Worm (Caenorhabditis elegans) whole organism, dauer: Measurements from ENCODE around the gene F10E7.1.

ENCODE experiments used
- unc-62 ChIP-seq: sonication (generic microtip); optimal IDR thresholded peaks from 2 replicates; lab custom pipeline; 2017; ENCODE audit warnings: missing biosample characterization, missing genetic modification reagents, missing genetic modification characterization

Gene F10E7.1

ce11 chrII:7161512-7161911, 35.0 kb downstream of the F10E7.1 start, which contains the start of gene C27H5.12:
TSS of gene C27H5.12 (minus strand) at chrII:7161612.
- no peak for TF ChIP-seq unc-62 (GFP tag; lab: Kevin White, UChicago)

DNA sequence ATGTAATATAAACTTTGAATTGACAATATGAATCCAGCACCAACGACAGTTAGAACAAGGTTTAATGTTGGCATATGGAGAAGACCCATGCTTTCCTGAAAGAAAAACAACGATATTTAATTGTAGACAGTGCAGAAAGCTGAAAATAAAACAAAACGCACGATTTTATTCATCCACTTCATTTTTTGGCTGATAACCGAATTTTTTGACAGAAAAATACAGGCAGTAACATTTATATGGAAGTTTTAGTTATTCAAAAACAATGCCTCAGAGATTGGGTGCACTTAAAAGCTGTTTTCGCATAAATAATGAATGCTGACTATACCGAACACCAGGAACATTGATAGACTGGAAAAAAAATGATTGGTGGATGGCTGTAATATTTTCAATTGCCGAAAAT, 39.2 kb downstream of the F10E7.1 start, which contains the start of gene mfsd-13.2:
Gene mfsd-13.2, minus strand, starts transcription at position 101 of the 400 bp plus-strand sequence.
- no peak for TF ChIP-seq unc-62 (GFP tag; lab: Kevin White, UChicago)

DNA sequence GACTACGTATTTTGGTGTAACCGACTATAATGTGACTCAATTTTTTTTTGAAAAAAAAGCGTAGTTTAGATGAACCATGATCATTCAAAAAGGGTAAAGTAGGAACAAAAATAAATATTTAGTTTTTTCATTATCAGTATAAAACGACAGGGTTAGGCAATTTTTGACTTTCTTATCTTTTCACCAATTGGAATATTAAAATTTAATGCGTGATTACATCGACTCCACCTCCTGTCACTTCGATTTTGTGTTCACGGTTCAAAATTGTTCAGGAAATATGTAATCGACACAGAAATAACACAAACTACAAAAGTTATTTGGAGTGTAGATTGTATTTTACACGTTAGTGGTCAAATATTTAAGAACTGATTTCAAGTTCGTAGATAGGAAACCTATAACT, 40.2 kb downstream of the F10E7.1 start:
- TF ChIP-seq unc-62 (GFP tag; lab: Kevin White, UChicago), result no peak

DNA sequence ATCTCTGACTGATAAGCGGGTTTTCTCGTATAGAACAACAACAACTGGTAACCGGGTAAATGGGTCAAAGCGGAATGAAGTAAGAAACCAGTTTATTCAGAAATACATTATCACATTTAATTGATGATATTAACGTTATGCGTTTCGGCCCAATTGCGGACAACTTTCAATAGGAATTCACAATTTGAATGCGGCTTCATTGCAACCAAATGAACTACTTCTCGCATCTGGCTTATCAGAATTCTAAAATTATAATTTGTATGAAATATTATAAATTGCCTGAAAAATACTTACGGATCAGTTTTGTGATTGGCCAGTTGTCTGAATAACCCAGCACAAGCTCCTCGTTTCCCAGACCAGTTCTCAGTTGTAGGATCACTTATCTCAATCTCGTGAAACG, 42.2 kb downstream of the F10E7.1 start, which contains the start of gene col-36:
Gene col-36, minus strand, starts transcription at position 101 of the 400 bp plus-strand sequence.
- TF ChIP-seq unc-62 (GFP tag; lab: Kevin White, UChicago), result no peak

DNA sequence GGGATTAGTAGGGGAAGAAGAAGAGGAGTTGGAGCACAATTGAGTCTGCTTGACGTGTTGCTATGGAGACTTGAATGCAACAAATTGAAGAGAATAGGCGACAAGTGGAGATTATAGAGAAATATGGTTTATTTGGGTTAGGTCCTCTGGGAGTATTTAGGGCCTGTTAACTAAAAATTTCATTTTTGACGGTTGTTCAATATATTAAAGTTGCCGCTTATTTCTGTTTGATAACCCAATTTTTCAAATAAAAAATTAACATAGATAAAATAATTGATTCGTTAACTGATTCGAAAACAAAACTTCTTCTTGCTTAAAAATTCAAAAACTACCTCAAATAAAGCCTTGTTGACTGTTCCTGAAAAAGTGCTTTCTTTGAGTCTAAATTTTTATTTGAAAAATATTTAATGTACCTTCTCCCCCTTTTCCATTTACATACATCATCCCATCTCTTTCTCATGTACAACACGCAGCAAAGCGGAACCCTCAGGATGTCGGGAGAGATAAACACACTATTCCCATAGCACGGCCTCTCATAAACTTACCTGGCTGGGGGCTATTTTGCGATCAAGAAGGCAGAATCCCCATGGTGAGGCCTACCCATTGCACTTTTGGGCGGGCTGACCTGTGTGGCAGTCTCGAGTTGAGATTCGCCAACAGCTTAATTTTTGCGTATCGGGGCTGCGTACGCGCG, 44.9 kb downstream of the F10E7.1 start, which contains the start of gene dyf-13:
Gene dyf-13, minus strand, starts transcription at position 51 of the 694 bp plus-strand sequence.
- TF ChIP-seq unc-62 (GFP tag; lab: Kevin White, UChicago), result no peak

DNA sequence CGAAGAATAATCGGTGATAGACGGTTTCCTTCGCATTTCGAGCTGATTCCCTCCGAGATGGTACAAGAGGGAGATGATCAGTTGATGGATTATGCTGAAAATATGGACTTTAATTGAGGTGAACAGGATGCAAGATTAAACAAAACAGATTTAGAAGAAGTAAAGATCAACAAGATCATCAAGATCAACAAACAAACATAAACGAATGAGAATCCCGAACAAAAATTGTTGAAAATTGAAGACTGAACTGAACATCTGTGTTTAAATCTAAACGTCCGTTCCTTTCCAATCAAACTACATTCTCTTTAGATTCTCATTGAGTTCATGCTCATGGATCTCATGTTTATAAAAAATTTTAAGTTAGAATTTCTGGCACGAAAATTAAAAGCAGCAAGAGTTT, 48.3 kb downstream of the F10E7.1 start, which contains the start of gene glc-4:
Gene glc-4, minus strand, starts transcription at position 101 of the 400 bp plus-strand sequence.
- TF ChIP-seq unc-62 (GFP tag; lab: Kevin White, UChicago), result no peak

- TF ChIP-seq unc-62 (GFP tag; lab: Kevin White, UChicago), result no peak
Observed at ce11 chrII:7176108-7176507, 49.6 kb downstream of the F10E7.1 start.
